Worm (Caenorhabditis elegans): ENCODE measurements around the gene col-84.

Gene col-84

ce11 chrII:11823566-11824308, 44.6 kb upstream of the col-84 start, which contains the start of gene Y6D1A.1 (continued):
- TF ChIP-seq nhr-90 (tag; optimal IDR thresholded peaks at IDR 0.05): no peak
- TF ChIP-seq ekl-4 (GFP tag; IDR thresholded peaks at IDR 0.05): 0 out of 2 replicates have a peak, but pooled peaks have one; percentile 33
- TF ChIP-seq D2030.7 (GFP tag; IDR thresholded peaks at IDR 0.05): peak; percentile 50; the same call in 1 of the 2 replicates
- 0 out of 2 replicates have a peak, but pooled peaks have one; percentile 62 for TF ChIP-seq hsf-1 (GFP tag; IDR thresholded peaks at IDR 0.05)
- no peak for TF ChIP-seq repo-1 (tag; optimal IDR thresholded peaks at IDR 0.05)

ce11 chrII:11824673-11825072, 43.7 kb upstream of the col-84 start:
- TF ChIP-seq tbp1 (GFP tag; optimal IDR thresholded peaks at IDR 0.05): peak; percentile 65

- TF ChIP-seq egl-18 (GFP tag; IDR thresholded peaks at IDR 0.05): no peak
Measured at ce11 chrII:11829920-11830319, 38.4 kb upstream of the col-84 start, which contains the start of gene pes-5. Gene pes-5 (minus strand): TSS chrII:11830020.

- TF ChIP-seq F10E7.11 (tag; optimal IDR thresholded peaks at IDR 0.05) (no peak), Y53F4B.3 (GFP tag; IDR thresholded peaks at IDR 0.05) (no peak), nhr-80 (tag; optimal IDR thresholded peaks at IDR 0.05) (peak; percentile 31), attf-5 (GFP tag; optimal IDR thresholded peaks at IDR 0.05) (peak; percentile 7), ceh-100 (GFP tag; IDR thresholded peaks at IDR 0.05) (no peak), nhr-120 (GFP tag; IDR thresholded peaks at IDR 0.05) (no peak), lin-40 (tag; optimal IDR thresholded peaks at IDR 0.05) (no peak), ets-4 (GFP tag; optimal IDR thresholded peaks at IDR 0.05) (no peak), ztf-25 (GFP tag; IDR thresholded peaks at IDR 0.05) (no peak), egrh-3 (GFP tag; IDR thresholded peaks at IDR 0.05) (no peak), ama-1 (optimal IDR thresholded peaks at IDR 0.05) (no peak), ama-1 (GFP tag; optimal IDR thresholded peaks at IDR 0.05) (no peak), nfya-2 (GFP tag; IDR thresholded peaks at IDR 0.05) (no peak)
Measured at ce11 chrII:11830601-11831000, 37.7 kb upstream of the col-84 start.

- TF ChIP-seq lin-35 (GFP tag; optimal IDR thresholded peaks at IDR 0.05) (no peak), ceh-40 (GFP tag; IDR thresholded peaks at IDR 0.05) (no peak), repo-1 (tag; optimal IDR thresholded peaks at IDR 0.05) (no peak), dox-1 (GFP tag; IDR thresholded peaks at IDR 0.05) (no peak), tbp1 (GFP tag; optimal IDR thresholded peaks at IDR 0.05) (no peak), lin-54 (GFP tag; optimal IDR thresholded peaks at IDR 0.05) (no peak), ztf-25 (GFP tag; IDR thresholded peaks at IDR 0.05) (no peak), ama-1 (optimal IDR thresholded peaks at IDR 0.05) (no peak), ama-1 (GFP tag; optimal IDR thresholded peaks at IDR 0.05) (no peak), Y67H2A.10 (GFP tag; conservative IDR thresholded peaks at IDR 0.05) (no peak), F33H1.4 (GFP tag; IDR thresholded peaks at IDR 0.05) (no peak), sptf-2 (GFP tag; optimal IDR thresholded peaks at IDR 0.05) (no peak), dpl-1 (GFP tag; optimal IDR thresholded peaks at IDR 0.05) (no peak), F57A8.1 (GFP tag; optimal IDR thresholded peaks at IDR 0.05) (no peak), rpc-1 (optimal IDR thresholded peaks at IDR 0.05) (no peak), rpc-1 (tag; optimal IDR thresholded peaks at IDR 0.05) (no peak), snpc-3.4 (tag; optimal IDR thresholded peaks at IDR 0.05) (no peak), hlh-12 (tag; optimal IDR thresholded peaks at IDR 0.05) (no peak), F10E7.11 (tag; optimal IDR thresholded peaks at IDR 0.05) (no peak), akir-1 (GFP tag; optimal IDR thresholded peaks at IDR 0.05) (no peak), cebp-2 (GFP tag; IDR thresholded peaks at IDR 0.05) (no peak), nhr-120 (GFP tag; IDR thresholded peaks at IDR 0.05) (no peak)
Measured at ce11 chrII:11832475-11832874, 35.9 kb upstream of the col-84 start, which contains the start of gene clec-144. Gene clec-144 (minus strand): TSS chrII:11832575.
